Comparison of ENCODE assay signal across 1 fruit fly cellular context in the genomic region with DNA sequence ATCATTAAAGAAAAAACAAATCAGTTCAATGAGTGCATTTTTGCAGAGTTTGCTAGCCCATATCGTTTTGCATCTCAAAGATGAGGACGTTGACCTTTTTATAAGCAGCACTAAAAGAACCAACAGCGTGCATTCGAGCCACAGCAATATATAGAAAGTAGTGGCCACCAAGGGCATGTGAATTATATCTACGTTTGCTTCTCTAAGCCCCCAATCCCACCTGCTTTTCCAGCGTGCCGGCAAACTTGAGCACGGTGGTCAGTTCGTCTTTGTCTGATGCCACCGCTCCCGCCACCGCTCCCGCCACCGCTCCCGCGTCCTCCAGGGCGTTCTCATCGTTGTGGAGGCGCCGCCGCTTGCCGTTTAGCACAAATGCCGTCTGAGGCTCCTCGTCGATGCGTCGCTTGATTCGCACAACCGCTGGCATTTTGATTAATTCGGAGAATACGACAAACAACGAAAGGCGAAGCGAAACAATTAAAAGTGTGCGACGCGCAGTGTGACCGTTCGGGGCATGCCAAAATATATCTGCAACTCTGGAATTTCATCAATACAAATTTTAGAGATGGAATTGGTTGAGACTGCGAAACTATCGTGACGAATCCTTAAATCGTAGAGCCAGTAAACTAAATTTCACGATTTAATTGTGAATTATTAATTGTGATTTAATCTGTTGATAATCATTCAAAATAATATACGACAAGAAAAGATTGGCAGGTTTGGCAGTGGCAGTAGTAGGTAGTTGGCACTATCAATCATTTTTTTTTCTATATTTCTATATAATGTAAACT.
TF ChIP-seq lines count a peak whose summit lies in the region.

No protein-coding gene starts in this region.

TF ChIP-seq in whole organism, embryonic, 481 proteins besides CTCF, POLR2A, EP300 and RAD21 (continued from another document and continues in another):
- TF ChIP-seq phol (tag; optimal IDR thresholded peaks at IDR 0.05; lab: Kevin White, UChicago) (peak; percentile 54), CG1603 (tag; optimal IDR thresholded peaks at IDR 0.05; lab: Kevin White, UChicago) (peak; percentile 78), CG3281 (GFP tag; optimal IDR thresholded peaks at IDR 0.05; lab: Kevin White, UChicago) (no peak), CG11560 (tag; IDR thresholded peaks at IDR 0.05; lab: Robert Waterston, UW) (no peak), Trl (optimal IDR thresholded peaks at IDR 0.05; lab: Kevin White, UChicago) (no peak), Trl (GFP tag; optimal IDR thresholded peaks at IDR 0.05; lab: Kevin White, UChicago) (peak; percentile 58), CG10274 (GFP tag; optimal IDR thresholded peaks at IDR 0.05; lab: Kevin White, UChicago) (no peak), CG17385 (GFP tag; optimal IDR thresholded peaks at IDR 0.05; lab: Kevin White, UChicago) (peak; percentile 45), seq (GFP tag; IDR thresholded peaks at IDR 0.05; lab: Robert Waterston, UW) (no peak), CG10209 (GFP tag; optimal IDR thresholded peaks at IDR 0.05; lab: Kevin White, UChicago) (no peak), otp (GFP tag; IDR thresholded peaks at IDR 0.05; lab: Robert Waterston, UW) (no peak), MESR4 (GFP tag; optimal IDR thresholded peaks at IDR 0.05; lab: Kevin White, UChicago) (peak; percentile 95), CG9437 (GFP tag; optimal IDR thresholded peaks at IDR 0.05; lab: Kevin White, UChicago) (peak; percentile 40), lmd (GFP tag; IDR thresholded peaks at IDR 0.05; lab: Robert Waterston, UW) (peak; percentile 44; the same call in 1 of the 2 replicates), Dfd (GFP tag; optimal IDR thresholded peaks at IDR 0.05; lab: Kevin White, UChicago) (no peak), Optix (GFP tag; IDR thresholded peaks at IDR 0.05; lab: Robert Waterston, UW) (no peak), Rx (GFP tag; IDR thresholded peaks at IDR 0.05; lab: Robert Waterston, UW) (no peak), CrebB (tag; optimal IDR thresholded peaks at IDR 0.05; lab: Kevin White, UChicago) (peak; percentile 22), slou (GFP tag; optimal IDR thresholded peaks at IDR 0.05; lab: Kevin White, UChicago) (no peak), Pdp1 (GFP tag; optimal IDR thresholded peaks at IDR 0.05; lab: Kevin White, UChicago) (peak; percentile 23 to 63), Ets97D (GFP tag; optimal IDR thresholded peaks at IDR 0.05; lab: Kevin White, UChicago) (peak; percentile 95), grau (tag; optimal IDR thresholded peaks at IDR 0.05; lab: Kevin White, UChicago) (peak; percentile 45), CG14667 (GFP tag; IDR thresholded peaks at IDR 0.05; lab: Robert Waterston, UW) (no peak), BtbVII (GFP tag; optimal IDR thresholded peaks at IDR 0.05; lab: Kevin White, UChicago) (no peak), wdn (GFP tag; IDR thresholded peaks at IDR 0.05; lab: Robert Waterston, UW) (no peak), CG11723 (GFP tag; optimal IDR thresholded peaks at IDR 0.05; lab: Kevin White, UChicago) (peak; percentile 24), Abd-B (GFP tag; optimal IDR thresholded peaks at IDR 0.05; lab: Kevin White, UChicago) (peak; percentile 40), chn (GFP tag; optimal IDR thresholded peaks at IDR 0.05; lab: Kevin White, UChicago) (peak; percentile 2), Fer1 (GFP tag; optimal IDR thresholded peaks at IDR 0.05; lab: Kevin White, UChicago) (no peak), luna (GFP tag; optimal IDR thresholded peaks at IDR 0.05; lab: Kevin White, UChicago) (no peak), Hmr (GFP tag; optimal IDR thresholded peaks at IDR 0.05; lab: Kevin White, UChicago) (peak; percentile 50), CG18476 (GFP tag; optimal IDR thresholded peaks at IDR 0.05; lab: Kevin White, UChicago) (peak; percentile 52), vvl (GFP tag; IDR thresholded peaks at IDR 0.05; lab: Robert Waterston, UW) (peak; percentile 26; the same call in 1 of the 2 replicates), Sry-δ (GFP tag; optimal IDR thresholded peaks at IDR 0.05; lab: Kevin White, UChicago) (peak; percentile 95), CG13296 (GFP tag; optimal IDR thresholded peaks at IDR 0.05; lab: Kevin White, UChicago) (no peak), dimm (GFP tag; IDR thresholded peaks at IDR 0.05; lab: Robert Waterston, UW) (no peak), ranshi (GFP tag; IDR thresholded peaks at IDR 0.05; lab: Robert Waterston, UW) (0 out of 2 replicates have a peak, but pooled peaks have one; percentile 6), H15 (GFP tag; IDR thresholded peaks at IDR 0.05; lab: Robert Waterston, UW) (0 out of 3 replicates have a peak, but pooled peaks have one; percentile 44), CG6689 (GFP tag; IDR thresholded peaks at IDR 0.05; lab: Robert Waterston, UW) (no peak), dati (GFP tag; IDR thresholded peaks at IDR 0.05; lab: Robert Waterston, UW) (no peak), sens-2 (GFP tag; IDR thresholded peaks at IDR 0.05; lab: Robert Waterston, UW) (no peak), gt (GFP tag; IDR thresholded peaks at IDR 0.05; lab: Robert Waterston, UW) (no peak), bowl (GFP tag; IDR thresholded peaks at IDR 0.05; lab: Robert Waterston, UW) (no peak), crc (GFP tag; optimal IDR thresholded peaks at IDR 0.05; lab: Kevin White, UChicago) (peak; percentile 11), CG17568 (GFP tag; optimal IDR thresholded peaks at IDR 0.05; lab: Kevin White, UChicago) (no peak), CG4730 (GFP tag; IDR thresholded peaks at IDR 0.05; lab: Robert Waterston, UW) (no peak), pum (GFP tag; optimal IDR thresholded peaks at IDR 0.05; lab: Kevin White, UChicago) (peak; percentile 44), HLH3B (GFP tag; IDR thresholded peaks at IDR 0.05; lab: Robert Waterston, UW) (peak; percentile 12; the same call in 1 of the 2 replicates), scrt (GFP tag; optimal IDR thresholded peaks at IDR 0.05; lab: Kevin White, UChicago) (no peak), CG7745 (tag; optimal IDR thresholded peaks at IDR 0.05; lab: Kevin White, UChicago) (no peak), D (optimal IDR thresholded peaks at IDR 0.05; lab: Kevin White, UChicago) (no peak), D (GFP tag; optimal IDR thresholded peaks at IDR 0.05; lab: Kevin White, UChicago) (peak; percentile 27), CG1529 (GFP tag; optimal IDR thresholded peaks at IDR 0.05; lab: Kevin White, UChicago) (no peak), CG11696 (GFP tag; IDR thresholded peaks at IDR 0.05; lab: Robert Waterston, UW) (no peak), Poxn (GFP tag; IDR thresholded peaks at IDR 0.05; lab: Robert Waterston, UW) (no peak), Stat92E (GFP tag; optimal IDR thresholded peaks at IDR 0.05; lab: Kevin White, UChicago) (peak in 1 of 3 experiments; percentile 5), CG17802 (tag; optimal IDR thresholded peaks at IDR 0.05; lab: Kevin White, UChicago) (no peak), CG13775 (GFP tag; optimal IDR thresholded peaks at IDR 0.05; lab: Kevin White, UChicago) (peak; percentile 57), HLHmδ (GFP tag; optimal IDR thresholded peaks at IDR 0.05; lab: Kevin White, UChicago) (no peak), CG7987 (GFP tag; optimal IDR thresholded peaks at IDR 0.05; lab: Kevin White, UChicago) (no peak), CG9797 (GFP tag; optimal IDR thresholded peaks at IDR 0.05; lab: Kevin White, UChicago) (peak; percentile 86), bab2 (GFP tag; optimal IDR thresholded peaks at IDR 0.05; lab: Kevin White, UChicago) (peak; percentile 48), CG15011 (GFP tag; optimal IDR thresholded peaks at IDR 0.05; lab: Kevin White, UChicago) (no peak), hth (optimal IDR thresholded peaks at IDR 0.05; lab: Kevin White, UChicago) (no peak), Nf-YB (GFP tag; optimal IDR thresholded peaks at IDR 0.05; lab: Kevin White, UChicago) (no peak), vfl (GFP tag; optimal IDR thresholded peaks at IDR 0.05; lab: Kevin White, UChicago) (no peak), fd102C (GFP tag; optimal IDR thresholded peaks at IDR 0.05; lab: Kevin White, UChicago) (no peak), Hr78 (GFP tag; optimal IDR thresholded peaks at IDR 0.05; lab: Kevin White, UChicago) (no peak), CG2202 (tag; optimal IDR thresholded peaks at IDR 0.05; lab: Kevin White, UChicago) (no peak), E2f2 (GFP tag; IDR thresholded peaks at IDR 0.05; lab: Robert Waterston, UW) (peak; percentile 60), stc (GFP tag; IDR thresholded peaks at IDR 0.05; lab: Robert Waterston, UW) (no peak), bbx (GFP tag; IDR thresholded peaks at IDR 0.05; lab: Robert Waterston, UW; ENCODE audit: partially characterized antibody) (peak; percentile 81), CG15696 (tag; optimal IDR thresholded peaks at IDR 0.05; lab: Kevin White, UChicago) (peak; percentile 29), CG2875 (GFP tag; optimal IDR thresholded peaks at IDR 0.05; lab: Kevin White, UChicago) (no peak), ato (GFP tag; IDR thresholded peaks at IDR 0.05; lab: Robert Waterston, UW; ENCODE audit: partially characterized antibody) (no peak), nmo (GFP tag; optimal IDR thresholded peaks at IDR 0.05; lab: Kevin White, UChicago) (peak; percentile 64), salm (tag; optimal IDR thresholded peaks at IDR 0.05; lab: Kevin White, UChicago) (peak; percentile 2), eyg (GFP tag; optimal IDR thresholded peaks at IDR 0.05; lab: Kevin White, UChicago) (no peak), inv (GFP tag; IDR thresholded peaks at IDR 0.05; lab: Robert Waterston, UW; ENCODE audit: partially characterized antibody) (peak; percentile 77), Jarid2 (GFP tag; optimal IDR thresholded peaks at IDR 0.05; lab: Kevin White, UChicago) (no peak), ap (GFP tag; IDR thresholded peaks at IDR 0.05; lab: Robert Waterston, UW) (no peak), Oaz (GFP tag; IDR thresholded peaks at IDR 0.05; lab: Robert Waterston, UW) (no peak), oc (tag; optimal IDR thresholded peaks at IDR 0.05; lab: Kevin White, UChicago) (no peak), jigr1 (GFP tag; IDR thresholded peaks at IDR 0.05; lab: Robert Waterston, UW) (no peak), unpg (GFP tag; optimal IDR thresholded peaks at IDR 0.05; lab: Kevin White, UChicago) (no peak), repo (GFP tag; optimal IDR thresholded peaks at IDR 0.05; lab: Kevin White, UChicago) (no peak), ewg (GFP tag; optimal IDR thresholded peaks at IDR 0.05; lab: Kevin White, UChicago) (peak; percentile 92), psq (GFP tag; optimal IDR thresholded peaks at IDR 0.05; lab: Kevin White, UChicago) (no peak), C15 (GFP tag; IDR thresholded peaks at IDR 0.05; lab: Robert Waterston, UW) (no peak), zfh2 (GFP tag; optimal IDR thresholded peaks at IDR 0.05; lab: Kevin White, UChicago) (peak; percentile 62), CG12299 (tag; optimal IDR thresholded peaks at IDR 0.05; lab: Kevin White, UChicago) (no peak), CG2712 (tag; optimal IDR thresholded peaks at IDR 0.05; lab: Kevin White, UChicago) (peak; percentile 48), toy (GFP tag; IDR thresholded peaks at IDR 0.05; lab: Robert Waterston, UW) (no peak), CG3407 (GFP tag; optimal IDR thresholded peaks at IDR 0.05; lab: Kevin White, UChicago) (peak; percentile 11), CG10959 (GFP tag; IDR thresholded peaks at IDR 0.05; lab: Robert Waterston, UW) (no peak), CG17361 (GFP tag; IDR thresholded peaks at IDR 0.05; lab: Robert Waterston, UW) (peak; percentile 60; the same call in 2 of the 3 replicates), ttk (GFP tag; IDR thresholded peaks at IDR 0.05; lab: Robert Waterston, UW) (no peak), Nf-YC (tag; optimal IDR thresholded peaks at IDR 0.05; lab: Kevin White, UChicago) (peak; percentile 27), Dll (GFP tag; IDR thresholded peaks at IDR 0.05; lab: Robert Waterston, UW; ENCODE audit: partially characterized antibody) (peak; percentile 80), CG6272 (GFP tag; IDR thresholded peaks at IDR 0.05; lab: Robert Waterston, UW) (peak; percentile 51), gfzf (GFP tag; optimal IDR thresholded peaks at IDR 0.05; lab: Kevin White, UChicago) (peak; percentile 89), Mes4 (GFP tag; optimal IDR thresholded peaks at IDR 0.05; lab: Kevin White, UChicago) (peak; percentile 11), CG3838 (GFP tag; optimal IDR thresholded peaks at IDR 0.05; lab: Kevin White, UChicago) (no peak), sisA (GFP tag; IDR thresholded peaks at IDR 0.05; lab: Robert Waterston, UW) (0 out of 2 replicates have a peak, but pooled peaks have one; percentile 11), CG11695 (GFP tag; IDR thresholded peaks at IDR 0.05; lab: Robert Waterston, UW) (no peak; the same call in 2 of the 3 replicates), esg (GFP tag; conservative IDR thresholded peaks at IDR 0.05; lab: Robert Waterston, UW) (no peak), Elba2 (GFP tag; optimal IDR thresholded peaks at IDR 0.05; lab: Kevin White, UChicago) (no peak), CG32532 (GFP tag; IDR thresholded peaks at IDR 0.05; lab: Robert Waterston, UW) (peak; percentile 65), Dip2 (GFP tag; IDR thresholded peaks at IDR 0.05; lab: Robert Waterston, UW) (no peak), fru (optimal IDR thresholded peaks at IDR 0.05; lab: Kevin White, UChicago) (no peak), Bteb2 (GFP tag; optimal IDR thresholded peaks at IDR 0.05; lab: Kevin White, UChicago) (peak; percentile 31), bsh (GFP tag; optimal IDR thresholded peaks at IDR 0.05; lab: Kevin White, UChicago) (peak in 1 of 2 experiments; percentile 32), CG14965 (GFP tag; optimal IDR thresholded peaks at IDR 0.05; lab: Kevin White, UChicago; ENCODE audit: borderline replicate concordance) (no peak), D19A (tag; optimal IDR thresholded peaks at IDR 0.05; lab: Kevin White, UChicago) (peak; percentile 41), CG18764 (GFP tag; optimal IDR thresholded peaks at IDR 0.05; lab: Kevin White, UChicago) (peak; percentile 37), Kr (GFP tag; optimal IDR thresholded peaks at IDR 0.05; lab: Kevin White, UChicago) (no peak), Vsx1 (GFP tag; optimal IDR thresholded peaks at IDR 0.05; lab: Kevin White, UChicago) (no peak), CG8089 (GFP tag; optimal IDR thresholded peaks at IDR 0.05; lab: Kevin White, UChicago) (no peak), CG14710 (tag; optimal IDR thresholded peaks at IDR 0.05; lab: Kevin White, UChicago) (peak; percentile 80), trh (GFP tag; optimal IDR thresholded peaks at IDR 0.05; lab: Kevin White, UChicago) (no peak), aop (GFP tag; IDR thresholded peaks at IDR 0.05; lab: Robert Waterston, UW) (no peak), CG9215 (GFP tag; IDR thresholded peaks at IDR 0.05; lab: Robert Waterston, UW) (peak; percentile 18; the same call in 1 of the 2 replicates), CG15479 (GFP tag; optimal IDR thresholded peaks at IDR 0.05; lab: Kevin White, UChicago) (no peak), org-1 (GFP tag; optimal IDR thresholded peaks at IDR 0.05; lab: Kevin White, UChicago) (no peak), CG6854 (GFP tag; optimal IDR thresholded peaks at IDR 0.05; lab: Kevin White, UChicago) (no peak)
